Fruit fly (Drosophila melanogaster): ENCODE data around the gene CG3939.

CG3939 gene

DNA sequence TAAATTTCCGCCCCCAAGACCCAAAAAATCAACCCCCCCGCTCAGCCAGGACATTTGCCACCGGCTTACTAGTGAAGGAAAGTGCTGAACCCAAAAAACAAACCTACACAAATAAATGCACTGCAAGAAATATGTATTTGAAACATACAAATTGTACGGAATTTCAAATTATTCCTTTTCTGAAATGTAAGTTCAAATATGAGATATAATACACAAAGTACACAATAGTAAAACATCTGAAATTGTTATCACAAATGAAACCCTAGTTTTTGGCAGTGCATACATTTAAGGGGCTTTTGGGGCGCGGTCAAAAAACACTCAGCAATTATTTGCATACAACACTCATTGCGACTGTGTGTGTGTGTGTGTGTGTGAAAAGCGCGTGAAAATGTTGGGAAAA, 19.0 kb downstream of the CG3939 start (continued):
- TF ChIP-seq CG8290 (GFP tag; optimal IDR thresholded peaks at IDR 0.05) (no peak), CG8290 (tag; optimal IDR thresholded peaks at IDR 0.05) (peak in 1 of 2 experiments; percentile 56), Ptx1 (GFP tag; IDR thresholded peaks at IDR 0.05) (peak; percentile 43; the same call in 1 of the 2 replicates), CG3726 (GFP tag; IDR thresholded peaks at IDR 0.05) (no peak), luna (GFP tag; optimal IDR thresholded peaks at IDR 0.05) (no peak), CG2120 (GFP tag; optimal IDR thresholded peaks at IDR 0.05) (peak; percentile 53), caup (GFP tag; optimal IDR thresholded peaks at IDR 0.05; ENCODE audit: severe bottlenecking) (peak; percentile 1), fd96Cb (tag; optimal IDR thresholded peaks at IDR 0.05) (peak; percentile 28), dysf (GFP tag; IDR thresholded peaks at IDR 0.05) (peak; percentile 44; the same call in 1 of the 3 replicates), CG16815 (GFP tag; optimal IDR thresholded peaks at IDR 0.05) (no peak), Atf6 (GFP tag; IDR thresholded peaks at IDR 0.05) (peak; percentile 40; the same call in 1 of the 2 replicates), NC2β (GFP tag; optimal IDR thresholded peaks at IDR 0.05) (no peak), pfk (GFP tag; optimal IDR thresholded peaks at IDR 0.05) (no peak), lov (optimal IDR thresholded peaks at IDR 0.05) (no peak), lov (GFP tag; IDR thresholded peaks at IDR 0.05) (no peak), CG6272 (GFP tag; IDR thresholded peaks at IDR 0.05) (peak; percentile 18; the same call in 1 of the 2 replicates), lbe (GFP tag; optimal IDR thresholded peaks at IDR 0.05) (no peak), so (GFP tag; IDR thresholded peaks at IDR 0.05) (no peak), CG18599 (GFP tag; optimal IDR thresholded peaks at IDR 0.05) (peak; percentile 59), cad (GFP tag; optimal IDR thresholded peaks at IDR 0.05) (no peak), Mad (GFP tag; optimal IDR thresholded peaks at IDR 0.05) (no peak), CG13894 (tag; optimal IDR thresholded peaks at IDR 0.05) (peak; percentile 2), CG7357 (GFP tag; IDR thresholded peaks at IDR 0.05) (no peak), gcm (GFP tag; optimal IDR thresholded peaks at IDR 0.05) (no peak), ranshi (GFP tag; IDR thresholded peaks at IDR 0.05) (peak; percentile 12; the same call in 1 of the 2 replicates), tgo (GFP tag; IDR thresholded peaks at IDR 0.05) (peak; percentile 16; the same call in 1 of the 3 replicates), sna (GFP tag; IDR thresholded peaks at IDR 0.05; ENCODE audit: partially characterized antibody) (no peak), Hsf (GFP tag; optimal IDR thresholded peaks at IDR 0.05) (peak; percentile 39), prd (optimal IDR thresholded peaks at IDR 0.05) (no peak), prd (GFP tag; IDR thresholded peaks at IDR 0.05) (peak; percentile 43; the same call in 1 of the 3 replicates), CG32772 (GFP tag; IDR thresholded peaks at IDR 0.05) (0 out of 2 replicates have a peak, but pooled peaks have one; percentile 16), ttk (GFP tag; IDR thresholded peaks at IDR 0.05) (no peak), chinmo (GFP tag; IDR thresholded peaks at IDR 0.05; ENCODE audit: partially characterized antibody) (no peak), NfI (GFP tag; optimal IDR thresholded peaks at IDR 0.05) (peak; percentile 17), CG3281 (GFP tag; optimal IDR thresholded peaks at IDR 0.05) (peak; percentile 30), ind (GFP tag; optimal IDR thresholded peaks at IDR 0.05) (peak; percentile 9), bab2 (GFP tag; optimal IDR thresholded peaks at IDR 0.05) (peak; percentile 27), CG32532 (GFP tag; IDR thresholded peaks at IDR 0.05) (peak; percentile 45; the same call in 1 of the 2 replicates), ab (GFP tag; optimal IDR thresholded peaks at IDR 0.05) (no peak), CG10366 (GFP tag; IDR thresholded peaks at IDR 0.05) (no peak), Ravus (GFP tag; IDR thresholded peaks at IDR 0.05) (no peak), CG33557 (GFP tag; optimal IDR thresholded peaks at IDR 0.05) (no peak), CG31388 (GFP tag; optimal IDR thresholded peaks at IDR 0.05) (no peak), pum (GFP tag; optimal IDR thresholded peaks at IDR 0.05) (peak; percentile 5), lab (GFP tag; optimal IDR thresholded peaks at IDR 0.05) (peak; percentile 57), Meics (GFP tag; optimal IDR thresholded peaks at IDR 0.05) (peak; percentile 30), dmrt99B (tag; optimal IDR thresholded peaks at IDR 0.05) (peak; percentile 49), CG12391 (tag; optimal IDR thresholded peaks at IDR 0.05) (peak; percentile 35), schlank (tag; optimal IDR thresholded peaks at IDR 0.05) (no peak), Ets65A (GFP tag) (peak; percentile 33), row (GFP tag; IDR thresholded peaks at IDR 0.05) (peak; percentile 52), wdn (GFP tag; IDR thresholded peaks at IDR 0.05) (no peak)
